Worm (Caenorhabditis elegans): Measurements from ENCODE around the gene Y37D8A.6.

ce11 chrIII:12894207-12894606 lies 24.1 kb upstream of the Y37D8A.6 start:
- TF ChIP-seq nhr-11 (tag; optimal IDR thresholded peaks at IDR 0.05): no peak
- no peak for TF ChIP-seq hlh-17 (GFP tag; optimal IDR thresholded peaks at IDR 0.05; ENCODE audit: borderline replicate concordance)
- no peak for TF ChIP-seq nhr-77 (tag; optimal IDR thresholded peaks at IDR 0.05)
- no peak for TF ChIP-seq lin-35 (GFP tag; optimal IDR thresholded peaks at IDR 0.05)
- no peak for TF ChIP-seq nhr-28 (tag; optimal IDR thresholded peaks at IDR 0.05)

All from whole organism, L1 larva.